Fruit fly (Drosophila melanogaster) whole organism, embryonic: ENCODE results near the gene mRpS31.

ENCODE experiments used
- BEAF-32 ChIP-seq: fragments of 200-800 bp; sonication (Bioruptor generic); optimal IDR thresholded peaks from 3 replicates; lab custom pipeline; 2017; ENCODE audit warnings: missing biosample characterization, missing genetic modification characterization, mild to moderate bottlenecking, moderate library complexity, missing genetic modification reagents
- CG8089 ChIP-seq: fragments of 200-800 bp; sonication (Bioruptor generic); optimal IDR thresholded peaks from 3 replicates; lab custom pipeline; 2016; ENCODE audit warnings: missing biosample characterization, missing genetic modification characterization
- CG8478 ChIP-seq: fragments of >200 bp; optimal IDR thresholded peaks from 2 replicates; lab custom pipeline; 2018
- ap ChIP-seq: fragments of 200-800 bp; sonication (Bioruptor generic); IDR thresholded peaks from 2 replicates; pipeline ENCODE4 v1.3.6; 2022; ENCODE audit warnings: missing biosample characterization, missing genetic modification characterization
- cwo ChIP-seq: fragments of 200-800 bp; sonication (Bioruptor generic); optimal IDR thresholded peaks from 3 replicates; lab custom pipeline; 2017; ENCODE audit warnings: missing biosample characterization, missing genetic modification characterization, mild to moderate bottlenecking, moderate library complexity, missing genetic modification reagents
- hth ChIP-seq: fragments of >200 bp; optimal IDR thresholded peaks from 2 replicates; lab custom pipeline; 2017; ENCODE audit warnings: inconsistent platforms
- repo ChIP-seq: fragments of 200-800 bp; sonication (Bioruptor generic); optimal IDR thresholded peaks from 2 replicates; lab custom pipeline; 2016; ENCODE audit warnings: missing biosample characterization, missing genetic modification characterization
- zfh1 ChIP-seq: fragments of 200-800 bp; sonication (Bioruptor generic); IDR thresholded peaks from 3 replicates; pipeline ENCODE4 v1.3.6; 2022; ENCODE audit warnings: missing biosample characterization, missing genetic modification characterization

DNA sequence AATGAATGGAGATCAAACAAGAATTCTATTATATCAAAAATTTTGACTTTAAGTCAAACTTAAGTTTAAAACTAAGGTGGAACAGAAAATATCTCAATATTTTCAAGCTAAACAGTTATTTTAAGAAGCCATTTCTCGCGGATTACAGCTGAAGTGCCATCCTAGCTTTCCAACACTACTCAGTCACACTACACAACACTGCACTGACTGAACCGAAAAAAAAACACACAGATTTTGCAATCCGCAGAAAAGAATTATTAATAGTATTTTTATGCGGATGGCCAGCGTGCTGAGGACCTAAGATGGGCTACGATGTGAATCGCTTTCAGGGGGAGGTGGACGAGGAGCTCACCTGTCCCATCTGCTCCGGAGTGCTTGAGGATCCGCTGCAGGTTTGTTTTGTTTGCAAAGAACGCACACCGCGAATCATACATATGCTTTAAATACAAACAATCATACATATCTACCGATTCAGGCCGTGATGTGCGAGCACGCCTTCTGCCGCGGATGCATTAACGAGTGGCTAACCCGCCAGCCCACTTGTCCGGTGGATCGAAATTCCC, 48.5 kb upstream of the mRpS31 start, which contains the start of gene elgi:
- TF ChIP-seq CG8478 (no peak), hth (lab: Kevin White, UChicago) (no peak), CG8089 (peak; percentile 20), ap (no peak), BEAF-32 (GFP tag; lab: Kevin White, UChicago) (peak; percentile 12), cwo (GFP tag; lab: Kevin White, UChicago) (peak; percentile 33), repo (GFP tag; lab: Kevin White, UChicago) (peak; percentile 52), zfh1 (GFP tag; lab: Robert Waterston, UW) (peak; percentile 55; the same call in 1 of the 3 replicates)
